Fruit fly (Drosophila melanogaster): Measurements from ENCODE around the gene CG2961.

- TF ChIP-seq CG32264 (GFP tag; optimal IDR thresholded peaks at IDR 0.05) = no peak
- TF ChIP-seq Rel (GFP tag; optimal IDR thresholded peaks at IDR 0.05) = no peak
- TF ChIP-seq Rel (tag; optimal IDR thresholded peaks at IDR 0.05) = peak; percentile 20
- no peak for TF ChIP-seq h (GFP tag; optimal IDR thresholded peaks at IDR 0.05)
- no peak for TF ChIP-seq rgr (GFP tag; optimal IDR thresholded peaks at IDR 0.05)
- no peak for TF ChIP-seq usp (GFP tag; optimal IDR thresholded peaks at IDR 0.05)
Observed at dm6 chrX:10212118-10212517, 20.8 kb downstream of the CG2961 start, which contains the start of gene Ypel.
